Worm (Caenorhabditis elegans) whole organism, early embryonic: ENCODE results near the gene T04A11.1.
"Not testable (repeated sequence)": the region's sequence is repeated elsewhere in the genome, so short reads cannot be mapped to it uniquely, and the experiment has no call there.

Experiments used
- B0310.2 ChIP-seq: sonication (generic microtip); optimal IDR thresholded peaks from 2 replicates; lab custom pipeline; 2016; ENCODE audit warnings: mild to moderate bottlenecking, missing genetic modification characterization, missing compliant biosample characterization
- F13C5.2 ChIP-seq: sonication (generic microtip); optimal IDR thresholded peaks from 2 replicates; lab custom pipeline; 2017; ENCODE audit warnings: mild to moderate bottlenecking, missing genetic modification characterization, inconsistent platforms, missing compliant biosample characterization
- aly-1 ChIP-seq: sonication (generic microtip); optimal IDR thresholded peaks from 2 replicates; lab custom pipeline; 2016; ENCODE audit warnings: missing genetic modification characterization, missing compliant biosample characterization
- ama-1 ChIP-seq: fragments of 150-350 bp; optimal IDR thresholded peaks from 2 replicates; lab custom pipeline; 2014
- ceh-13 ChIP-seq: fragments of 200-800 bp; sonication (Bioruptor generic); optimal IDR thresholded peaks from 2 replicates; lab custom pipeline; 2018; ENCODE audit warnings: mild to moderate bottlenecking, missing genetic modification characterization, missing compliant biosample characterization
- ceh-36 ChIP-seq: sonication (generic microtip); optimal IDR thresholded peaks from 2 replicates; lab custom pipeline; 2016; ENCODE audit warnings: missing genetic modification characterization, inconsistent platforms, missing compliant biosample characterization
- ets-7 ChIP-seq: sonication (generic microtip); optimal IDR thresholded peaks from 2 replicates; lab custom pipeline; 2016; ENCODE audit warnings: missing genotype, missing genetic modification characterization, missing compliant biosample characterization
- flt-1 ChIP-seq: fragments of 200-800 bp; sonication (Bioruptor generic); IDR thresholded peaks from 2 replicates; pipeline ENCODE4 v1.3.6; 2022; ENCODE audit warnings: missing genetic modification characterization, missing compliant biosample characterization
- hmbx-1 ChIP-seq: sonication (generic microtip); optimal IDR thresholded peaks from 2 replicates; lab custom pipeline; 2016; ENCODE audit warnings: mild to moderate bottlenecking, missing genetic modification characterization, missing compliant biosample characterization
- hmg-4 ChIP-seq: fragments of 200-800 bp; sonication (Bioruptor generic); optimal IDR thresholded peaks from 2 replicates; lab custom pipeline; 2018; ENCODE audit warnings: mild to moderate bottlenecking, missing genetic modification characterization, missing compliant biosample characterization
- hnd-1 ChIP-seq: sonication (generic microtip); optimal IDR thresholded peaks from 2 replicates; lab custom pipeline; 2016; ENCODE audit warnings: missing genetic modification characterization, missing compliant biosample characterization
- pes-1 ChIP-seq: fragments of 200-800 bp; sonication (Bioruptor generic); IDR thresholded peaks from 2 replicates; pipeline ENCODE4 v1.3.6; 2022; ENCODE audit warnings: missing genetic modification reagents, missing genetic modification characterization, missing compliant biosample characterization
- scrt-1 ChIP-seq: fragments of 200-800 bp; sonication (Bioruptor generic); IDR thresholded peaks from 2 replicates; pipeline ENCODE4 v1.3.6; 2022; ENCODE audit warnings: missing genetic modification characterization, missing compliant biosample characterization
- sea-1 ChIP-seq: fragments of 200-800 bp; sonication (Bioruptor generic); conservative IDR thresholded peaks from 2 replicates; pipeline ENCODE4 v1.3.6; 2022; ENCODE audit warnings: missing genetic modification characterization, missing compliant biosample characterization
- tbx-11 ChIP-seq: fragments of 200-800 bp; sonication (Bioruptor generic); IDR thresholded peaks from 2 replicates; pipeline ENCODE4 v1.3.6; 2022; ENCODE audit warnings: missing genetic modification characterization, missing compliant biosample characterization
- tbx-37 ChIP-seq: fragments of 200-800 bp; sonication (Bioruptor generic); conservative IDR thresholded peaks from 2 replicates; pipeline ENCODE4 v1.3.6; 2022; ENCODE audit warnings: missing genetic modification reagents, missing genetic modification characterization, missing compliant biosample characterization
- tra-4 ChIP-seq: sonication (generic microtip); optimal IDR thresholded peaks from 2 replicates; lab custom pipeline; 2017; ENCODE audit warnings: missing genetic modification characterization, missing compliant biosample characterization

Gene T04A11.1

ce11 chrIV:12490491-12490890, 13.6 kb upstream of the T04A11.1 start, which contains the start of gene him-6:
Gene him-6 (plus strand): TSS chrIV:12490791.
- TF ChIP-seq ceh-36 (no peak), tbx-11 (no peak), flt-1 (no peak), F13C5.2 (no peak), hmbx-1 (no peak), tra-4 (tag; lab: Kevin White, UChicago) (no peak), tbx-37 (GFP tag; lab: Robert Waterston, UW) (no peak), sea-1 (no peak), pes-1 (GFP tag; lab: Robert Waterston, UW) (no peak), scrt-1 (GFP tag; lab: Robert Waterston, UW) (no peak), ceh-13 (GFP tag; lab: Kevin White, UChicago) (no peak), ama-1 (no peak)

ce11 chrIV:12487194-12487593, 10.4 kb upstream of the T04A11.1 start, which contains the start of gene sru-26:
Gene sru-26 (plus strand): TSS chrIV:12487494.
- TF ChIP-seq F13C5.2 (no peak), sea-1 (no peak), tbx-11 (no peak), tbx-37 (GFP tag; lab: Robert Waterston, UW) (no peak), ceh-13 (GFP tag; lab: Kevin White, UChicago) (no peak), hnd-1 (tag; lab: Kevin White, UChicago) (no peak), tra-4 (tag; lab: Kevin White, UChicago) (no peak), flt-1 (no peak), hmg-4 (GFP tag; lab: Kevin White, UChicago) (no peak)

ce11 chrIV:12484479-12484878, 7.6 kb upstream of the T04A11.1 start, which contains the start of gene T04A11.4:
Gene T04A11.4 (minus strand): TSS chrIV:12484579.
- not testable (repeated sequence) for TF ChIP-seq ceh-36; hmbx-1; B0310.2 (tag; lab: Kevin White, UChicago)

- TF ChIP-seq aly-1 (tag; lab: Kevin White, UChicago); hnd-1 (tag; lab: Kevin White, UChicago); sea-1: not testable (repeated sequence)
Measured at ce11 chrIV:12478711-12479110, 1.9 kb upstream of the T04A11.1 start, which contains the start of gene igdb-1. Gene igdb-1 (plus strand): TSS chrIV:12479011.

- TF ChIP-seq pes-1 (GFP tag; lab: Robert Waterston, UW) (no peak), aly-1 (tag; lab: Kevin White, UChicago) (no peak), ceh-36 (no peak), hmbx-1 (no peak), tra-4 (tag; lab: Kevin White, UChicago) (no peak), tbx-11 (no peak), F13C5.2 (no peak), ceh-13 (GFP tag; lab: Kevin White, UChicago) (no peak), flt-1 (no peak), tbx-37 (GFP tag; lab: Robert Waterston, UW) (no peak), scrt-1 (GFP tag; lab: Robert Waterston, UW) (no peak), B0310.2 (tag; lab: Kevin White, UChicago) (no peak), ets-7 (tag; lab: Kevin White, UChicago) (no peak), hmg-4 (GFP tag; lab: Kevin White, UChicago) (no peak), hnd-1 (tag; lab: Kevin White, UChicago) (no peak), ama-1 (no peak), sea-1 (no peak)
Measured at ce11 chrIV:12468359-12468758, 8.5 kb downstream of the T04A11.1 start, which contains the start of gene igdb-2. Gene igdb-2 (plus strand): TSS chrIV:12468659.

DNA sequence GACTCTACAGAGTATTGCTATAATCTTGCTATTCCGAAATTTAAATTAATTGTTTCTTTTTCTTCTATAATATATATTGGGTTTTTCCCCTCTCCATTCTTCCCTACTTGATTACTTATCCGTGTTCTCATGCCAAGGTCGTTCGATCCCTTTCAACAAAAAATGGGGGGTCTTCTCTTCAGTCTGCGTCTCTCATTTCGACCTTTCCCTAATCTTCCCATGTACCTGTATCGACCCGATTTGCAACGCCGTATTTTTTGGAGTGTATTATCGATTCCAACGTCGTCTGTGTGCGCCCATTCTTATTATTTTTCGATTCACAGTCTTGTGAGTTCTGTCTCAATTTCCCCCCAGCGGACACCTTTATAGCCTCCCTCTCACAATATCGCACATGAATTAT, 9.1 kb downstream of the T04A11.1 start:
- TF ChIP-seq flt-1 (no peak), ets-7 (tag; lab: Kevin White, UChicago) (no peak), hmg-4 (GFP tag; lab: Kevin White, UChicago) (no peak), ceh-36 (no peak), hnd-1 (tag; lab: Kevin White, UChicago) (no peak), tra-4 (tag; lab: Kevin White, UChicago) (no peak), F13C5.2 (no peak), pes-1 (GFP tag; lab: Robert Waterston, UW) (no peak), B0310.2 (tag; lab: Kevin White, UChicago) (no peak), sea-1 (no peak), ama-1 (no peak), aly-1 (tag; lab: Kevin White, UChicago) (no peak), tbx-11 (no peak), ceh-13 (GFP tag; lab: Kevin White, UChicago) (no peak)

ce11 chrIV:12464822-12465221, 12.0 kb downstream of the T04A11.1 start:
- TF ChIP-seq ceh-36 (no peak), pes-1 (GFP tag; lab: Robert Waterston, UW) (no peak), scrt-1 (GFP tag; lab: Robert Waterston, UW) (no peak)

DNA sequence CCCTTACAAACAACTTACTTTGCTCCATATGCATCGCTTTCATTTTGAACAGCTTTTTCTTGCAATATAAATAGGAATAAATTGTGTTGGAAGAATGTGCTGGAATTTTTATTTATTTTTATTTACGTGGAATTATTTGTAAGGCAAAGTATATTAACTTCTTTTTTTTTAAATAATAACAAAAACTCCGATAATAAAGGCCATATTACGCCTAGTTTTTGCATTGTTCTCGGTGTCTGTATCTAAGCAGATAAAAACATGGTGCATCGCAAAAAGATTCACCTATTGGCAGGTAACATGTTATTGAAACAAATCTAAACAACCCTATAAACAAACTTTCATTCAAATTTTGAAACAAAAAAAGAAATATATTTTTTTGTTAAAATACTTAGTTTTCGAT, 13.5 kb downstream of the T04A11.1 start, which contains the start of gene C25G4.8:
TSS of gene C25G4.8 (minus strand) at position 101 of the 400 bp plus-strand sequence.
- TF ChIP-seq B0310.2 (tag; lab: Kevin White, UChicago) (no peak), pes-1 (GFP tag; lab: Robert Waterston, UW) (no peak), hmbx-1 (no peak), aly-1 (tag; lab: Kevin White, UChicago) (no peak), hnd-1 (tag; lab: Kevin White, UChicago) (no peak), ceh-13 (GFP tag; lab: Kevin White, UChicago) (no peak), ets-7 (tag; lab: Kevin White, UChicago) (no peak), sea-1 (no peak), flt-1 (no peak), scrt-1 (GFP tag; lab: Robert Waterston, UW) (no peak), tbx-37 (GFP tag; lab: Robert Waterston, UW) (no peak), tbx-11 (no peak), ceh-36 (no peak)
